Fruit fly (Drosophila melanogaster) whole organism, embryonic: Measurements from ENCODE around the gene Cht6.

Experiments
- Blimp-1 ChIP-seq: fragments of 200-800 bp; sonication (Bioruptor generic); optimal IDR thresholded peaks from 3 replicates; lab custom pipeline; 2018; ENCODE audit warnings: missing biosample characterization, missing genetic modification characterization, mild to moderate bottlenecking, moderate library complexity, missing genetic modification reagents
- CG10147 ChIP-seq: fragments of 200-800 bp; sonication (Bioruptor generic); optimal IDR thresholded peaks from 2 replicates; lab custom pipeline; 2019; ENCODE audit warnings: missing biosample characterization, mild to moderate bottlenecking, missing genetic modification characterization, moderate library complexity
- CG10209 ChIP-seq: fragments of 200-800 bp; sonication (Bioruptor generic); optimal IDR thresholded peaks from 3 replicates; lab custom pipeline; 2017; ENCODE audit warnings: missing biosample characterization, mild to moderate bottlenecking, missing genetic modification characterization, missing genetic modification reagents
- CG10321 ChIP-seq: fragments of 200-800 bp; sonication (Bioruptor generic); IDR thresholded peaks from 2 replicates; pipeline ENCODE4 v1.3.6; 2022; ENCODE audit warnings: missing biosample characterization, missing genetic modification characterization
- CG12104 ChIP-seq: fragments of 200-800 bp; sonication (Bioruptor generic); optimal IDR thresholded peaks from 3 replicates; lab custom pipeline; 2016; ENCODE audit warnings: missing biosample characterization, missing genetic modification characterization
- CG12769 ChIP-seq: fragments of 200-800 bp; sonication (Bioruptor generic); optimal IDR thresholded peaks from 2 replicates; lab custom pipeline; 2019; ENCODE audit warnings: missing biosample characterization, mild to moderate bottlenecking, missing genetic modification characterization, moderate library complexity
- CG13287 ChIP-seq: fragments of 200-800 bp; sonication (Bioruptor generic); IDR thresholded peaks from 2 replicates; pipeline ENCODE4 v1.3.6; 2022; ENCODE audit warnings: missing biosample characterization, missing genetic modification characterization; ENCODE audit not compliant: partially characterized antibody
- CG15073 ChIP-seq: fragments of 200-800 bp; sonication (Bioruptor generic); optimal IDR thresholded peaks from 2 replicates; lab custom pipeline; 2016; ENCODE audit warnings: missing biosample characterization, missing genetic modification characterization
- CG17359 ChIP-seq: fragments of 200-800 bp; sonication (Bioruptor generic); optimal IDR thresholded peaks from 3 replicates; lab custom pipeline; 2018; ENCODE audit warnings: missing biosample characterization, mild to moderate bottlenecking, missing genetic modification characterization, moderate library complexity
- CG17385 ChIP-seq: fragments of 200-800 bp; sonication (Bioruptor generic); optimal IDR thresholded peaks from 3 replicates; lab custom pipeline; 2018; ENCODE audit warnings: missing biosample characterization, mild to moderate bottlenecking, missing genetic modification characterization
- CG18011 ChIP-seq: fragments of 200-800 bp; sonication (Bioruptor generic); optimal IDR thresholded peaks from 2 replicates; lab custom pipeline; 2017; ENCODE audit warnings: missing biosample characterization, missing genetic modification characterization, mild to moderate bottlenecking, moderate library complexity, missing genotype
- CG3847 ChIP-seq: fragments of 200-800 bp; sonication (Bioruptor generic); IDR thresholded peaks from 2 replicates; pipeline ENCODE4 v1.3.6; 2022; ENCODE audit warnings: missing biosample characterization, missing genetic modification characterization
- CG4424 ChIP-seq: fragments of 200-800 bp; sonication (Bioruptor generic); optimal IDR thresholded peaks from 3 replicates; lab custom pipeline; 2016; ENCODE audit warnings: missing biosample characterization, missing genetic modification characterization
- CG5245 ChIP-seq: fragments of 200-800 bp; sonication (Bioruptor generic); optimal IDR thresholded peaks from 3 replicates; lab custom pipeline; 2016; ENCODE audit warnings: missing biosample characterization, missing genetic modification characterization
- CG7556 ChIP-seq: fragments of 200-800 bp; sonication (Bioruptor generic); optimal IDR thresholded peaks from 2 replicates; lab custom pipeline; 2017; ENCODE audit warnings: missing biosample characterization, mild to moderate bottlenecking, missing genetic modification characterization
- CG7987 ChIP-seq: fragments of 200-800 bp; sonication (Bioruptor generic); optimal IDR thresholded peaks from 2 replicates; lab custom pipeline; 2018; ENCODE audit warnings: missing biosample characterization, mild to moderate bottlenecking, missing genetic modification characterization, moderate library complexity
- CG8089 ChIP-seq: fragments of 200-800 bp; sonication (Bioruptor generic); optimal IDR thresholded peaks from 3 replicates; lab custom pipeline; 2016; ENCODE audit warnings: missing biosample characterization, missing genetic modification characterization
- Dbx ChIP-seq: fragments of 200-800 bp; sonication (Bioruptor generic); IDR thresholded peaks from 3 replicates; pipeline ENCODE4 v1.3.6; 2022; ENCODE audit warnings: missing biosample characterization, missing genetic modification characterization
- Dll ChIP-seq: fragments of 200-800 bp; sonication (Bioruptor generic); IDR thresholded peaks from 4 replicates; pipeline ENCODE4 v1.3.6; 2022; ENCODE audit warnings: missing biosample characterization, missing genetic modification characterization; ENCODE audit not compliant: partially characterized antibody
- Dp ChIP-seq: fragments of 200-800 bp; sonication (Bioruptor generic); optimal IDR thresholded peaks from 2 replicates; lab custom pipeline; 2018; ENCODE audit warnings: missing biosample characterization, mild to moderate bottlenecking, missing genetic modification characterization, moderate library complexity
- Hey ChIP-seq: fragments of 200-800 bp; sonication (Bioruptor generic); optimal IDR thresholded peaks from 3 replicates; lab custom pipeline; 2018; ENCODE audit warnings: missing biosample characterization, mild to moderate bottlenecking, missing genetic modification characterization
- Hr78 ChIP-seq, 2 experiments: fragments of 200-800 bp in 1 of 2; fragments of >200 bp in 1 of 2; sonication (Bioruptor generic) in 1 of 2; optimal IDR thresholded peaks; 2 replicates each; lab custom pipeline; 2017 to 2019; ENCODE audit warnings: missing biosample characterization in 2 of 2, missing genetic modification characterization in 2 of 2, mild to moderate bottlenecking in 1 of 2, moderate library complexity in 1 of 2
- Lpt ChIP-seq: fragments of >200 bp; optimal IDR thresholded peaks from 2 replicates; lab custom pipeline; 2018; ENCODE audit warnings: missing biosample characterization, missing genetic modification characterization
- Med ChIP-seq: fragments of 200-800 bp; sonication (Bioruptor generic); peaks from one replicate; lab custom pipeline; 2016; ENCODE audit warnings: missing biosample characterization, missing genetic modification characterization, mild to moderate bottlenecking, inconsistent platforms, moderate library complexity
- NK7.1 ChIP-seq: fragments of 200-800 bp; sonication (Bioruptor generic); optimal IDR thresholded peaks from 3 replicates; lab custom pipeline; 2016; ENCODE audit warnings: missing biosample characterization, missing genetic modification characterization
- Neu2 ChIP-seq: fragments of 200-800 bp; sonication (Bioruptor generic); optimal IDR thresholded peaks from 3 replicates; lab custom pipeline; 2016; ENCODE audit warnings: missing biosample characterization, missing genetic modification characterization, borderline replicate concordance
- Pdp1 ChIP-seq, 2 experiments: fragments of 200-800 bp; sonication (Bioruptor generic); optimal IDR thresholded peaks; 3 replicates each; lab custom pipeline; 2016; ENCODE audit warnings: missing biosample characterization in 2 of 2, missing genetic modification characterization in 2 of 2, mild to moderate bottlenecking in 1 of 2, moderate library complexity in 1 of 2
- Sox102F ChIP-seq: fragments of 200-800 bp; sonication (Bioruptor generic); optimal IDR thresholded peaks from 2 replicates; lab custom pipeline; 2018; ENCODE audit warnings: missing biosample characterization, mild to moderate bottlenecking, missing genetic modification characterization, moderate library complexity
- Trl ChIP-seq, 3 experiments: fragments of >200 bp in 2 of 3; fragments of 200-800 bp in 1 of 3; sonication (Bioruptor generic) in 1 of 3; optimal IDR thresholded peaks; 2 replicates in 1 of 3; 3 replicates in 2 of 3; lab custom pipeline; 2016 to 2017; ENCODE audit warnings: missing biosample characterization in 1 of 3, missing genetic modification characterization in 1 of 3
- abd-A ChIP-seq: fragments of 200-800 bp; sonication (Bioruptor generic); optimal IDR thresholded peaks from 3 replicates; lab custom pipeline; 2019; ENCODE audit warnings: missing biosample characterization, mild to moderate bottlenecking, missing genetic modification characterization, moderate library complexity
- chm ChIP-seq: fragments of 200-800 bp; sonication (Bioruptor generic); IDR thresholded peaks from 2 replicates; pipeline ENCODE4 v1.3.6; 2022; ENCODE audit warnings: missing biosample characterization, missing genetic modification characterization
- dan ChIP-seq: fragments of 200-800 bp; sonication (Bioruptor generic); IDR thresholded peaks from 2 replicates; pipeline ENCODE4 v1.3.6; 2022; ENCODE audit warnings: missing biosample characterization, missing genetic modification characterization
- dpn ChIP-seq, 2 experiments: fragments of 200-800 bp; sonication (Bioruptor generic); optimal IDR thresholded peaks; 3 replicates each; lab custom pipeline; 2016; ENCODE audit warnings: missing biosample characterization in 2 of 2, missing genetic modification characterization in 2 of 2
- gem ChIP-seq: fragments of 200-800 bp; sonication (Bioruptor generic); optimal IDR thresholded peaks from 2 replicates; lab custom pipeline; 2019; ENCODE audit warnings: missing biosample characterization, mild to moderate bottlenecking, missing genetic modification characterization, moderate library complexity
- lab ChIP-seq: fragments of 200-800 bp; sonication (Bioruptor generic); optimal IDR thresholded peaks from 3 replicates; lab custom pipeline; 2017; ENCODE audit warnings: missing biosample characterization, missing genetic modification characterization, mild to moderate bottlenecking, moderate library complexity, missing genetic modification reagents
- mam ChIP-seq: fragments of 200-800 bp; sonication (Bioruptor generic); optimal IDR thresholded peaks from 3 replicates; lab custom pipeline; 2016; ENCODE audit warnings: missing biosample characterization, missing genetic modification characterization
- nmo ChIP-seq: fragments of 200-800 bp; sonication (Bioruptor generic); optimal IDR thresholded peaks from 2 replicates; lab custom pipeline; 2018; ENCODE audit warnings: missing biosample characterization, mild to moderate bottlenecking, missing genetic modification characterization, moderate library complexity
- nom ChIP-seq: fragments of 200-800 bp; sonication (Bioruptor generic); optimal IDR thresholded peaks from 2 replicates; lab custom pipeline; 2017; ENCODE audit warnings: missing biosample characterization, missing genetic modification characterization, mild to moderate bottlenecking, moderate library complexity, missing genetic modification reagents
- oc ChIP-seq: fragments of 200-800 bp; sonication (Bioruptor generic); optimal IDR thresholded peaks from 2 replicates; lab custom pipeline; 2018; ENCODE audit warnings: missing biosample characterization, mild to moderate bottlenecking, missing genetic modification characterization, moderate library complexity
- sd ChIP-seq: fragments of 200-800 bp; sonication (Bioruptor generic); optimal IDR thresholded peaks from 3 replicates; lab custom pipeline; 2018; ENCODE audit warnings: missing biosample characterization, mild to moderate bottlenecking, missing genetic modification characterization, moderate library complexity
- shn ChIP-seq: fragments of 200-800 bp; sonication (Bioruptor generic); optimal IDR thresholded peaks from 3 replicates; lab custom pipeline; 2016; ENCODE audit warnings: missing biosample characterization, missing genetic modification characterization
- sim ChIP-seq: fragments of 200-800 bp; sonication (Bioruptor generic); IDR thresholded peaks from 2 replicates; pipeline ENCODE4 v1.3.6; 2022; ENCODE audit warnings: missing biosample characterization, missing genetic modification characterization
- stc ChIP-seq: fragments of 200-800 bp; sonication (Bioruptor generic); IDR thresholded peaks from 2 replicates; pipeline ENCODE4 v1.3.6; 2022; ENCODE audit warnings: missing biosample characterization, missing genetic modification characterization
- tx ChIP-seq: fragments of 200-800 bp; sonication (Bioruptor generic); optimal IDR thresholded peaks from 2 replicates; lab custom pipeline; 2016; ENCODE audit warnings: missing biosample characterization, missing genetic modification characterization
- vvl ChIP-seq: fragments of 200-800 bp; sonication (Bioruptor generic); IDR thresholded peaks from 2 replicates; pipeline ENCODE4 v1.3.6; 2022; ENCODE audit warnings: missing biosample characterization, missing genetic modification characterization
- zen ChIP-seq: fragments of 200-800 bp; sonication (Bioruptor generic); optimal IDR thresholded peaks from 3 replicates; lab custom pipeline; 2018; ENCODE audit warnings: missing biosample characterization, mild to moderate bottlenecking, missing genetic modification characterization, moderate library complexity

Gene Cht6

dm6 chrX:10009794-10010614, 6.6 kb upstream of the Cht6 start, which contains the start of gene Dna2 (continued):
- TF ChIP-seq nom (no peak), Lpt (GFP tag; lab: Kevin White, UChicago) (no peak), nmo (GFP tag; lab: Kevin White, UChicago) (peak; percentile 57), CG17359 (no peak), CG3847 (no peak), CG5245 (GFP tag; lab: Kevin White, UChicago) (no peak), CG10209 (GFP tag; lab: Kevin White, UChicago) (no peak), Sox102F (GFP tag; lab: Kevin White, UChicago) (no peak), mam (no peak), abd-A (tag; lab: Kevin White, UChicago) (no peak), dpn (GFP tag; optimal IDR thresholded peaks at IDR 0.05; lab: Kevin White, UChicago) (peak in 1 of 2 experiments; percentile 13), CG15073 (no peak), CG7987 (GFP tag; lab: Kevin White, UChicago) (no peak), Hey (tag; lab: Kevin White, UChicago) (no peak), Hr78 (GFP tag; optimal IDR thresholded peaks at IDR 0.05; lab: Kevin White, UChicago) (no peak), CG8089 (GFP tag; lab: Kevin White, UChicago) (no peak), Trl (optimal IDR thresholded peaks at IDR 0.05; lab: Kevin White, UChicago) (no peak), Trl (GFP tag; optimal IDR thresholded peaks at IDR 0.05; lab: Kevin White, UChicago) (no peak), NK7.1 (GFP tag; lab: Kevin White, UChicago) (no peak), CG7556 (GFP tag; lab: Kevin White, UChicago) (no peak), lab (GFP tag; lab: Kevin White, UChicago) (no peak), tx (GFP tag; lab: Kevin White, UChicago) (no peak), zen (tag; lab: Kevin White, UChicago) (no peak), CG18011 (no peak), Neu2 (GFP tag; lab: Kevin White, UChicago) (no peak), Blimp-1 (GFP tag; lab: Kevin White, UChicago) (no peak), chm (GFP tag; lab: Robert Waterston, UW) (no peak), sim (no peak), CG12104 (GFP tag; lab: Kevin White, UChicago) (no peak), stc (GFP tag; lab: Robert Waterston, UW) (no peak), Dbx (GFP tag; lab: Robert Waterston, UW) (0 out of 3 replicates have a peak, but pooled peaks have one; percentile 33), Dp (GFP tag; lab: Kevin White, UChicago) (peak; percentile 76), shn (no peak), CG10147 (GFP tag; lab: Kevin White, UChicago) (no peak), CG10321 (GFP tag; lab: Robert Waterston, UW) (no peak), gem (tag; lab: Kevin White, UChicago) (peak; percentile 24)

- TF ChIP-seq sd (tag; lab: Kevin White, UChicago) (peak; percentile 86), CG4424 (GFP tag; lab: Kevin White, UChicago) (peak; percentile 95), Med (GFP tag; lab: Kevin White, UChicago) (peak; percentile 2), oc (tag; lab: Kevin White, UChicago) (peak; percentile 21), CG13287 (no peak), CG17385 (GFP tag; lab: Kevin White, UChicago) (peak; percentile 8), Dll (GFP tag; lab: Robert Waterston, UW) (no peak), CG12769 (tag; lab: Kevin White, UChicago) (peak; percentile 49), abd-A (tag; lab: Kevin White, UChicago) (peak; percentile 80), vvl (GFP tag; lab: Robert Waterston, UW) (peak; percentile 39; the same call in 1 of the 2 replicates), dan (no peak), Pdp1 (GFP tag; optimal IDR thresholded peaks at IDR 0.05; lab: Kevin White, UChicago) (peak in 1 of 2 experiments; percentile 53)
These were observed 1.6 kb upstream of the Cht6 start for dm6 chrX:10014738-10015703.
